Worm (Caenorhabditis elegans) whole organism, mixed stage, embryonic: ENCODE data around the gene F21D5.6.

ENCODE experiments used
- M03D4.4 ChIP-seq: sonication (generic microtip); optimal IDR thresholded peaks from 2 replicates; lab custom pipeline; 2017; ENCODE audit warnings: mild to moderate bottlenecking, missing genetic modification characterization, missing compliant biosample characterization
- bed-3 ChIP-seq: fragments of 200-800 bp; sonication (Bioruptor generic); optimal IDR thresholded peaks from 3 replicates; lab custom pipeline; 2018; ENCODE audit warnings: mild to moderate bottlenecking, missing genetic modification characterization, moderate library complexity, missing compliant biosample characterization
- blmp-1 ChIP-seq: fragments of 150-350 bp; optimal IDR thresholded peaks from 2 replicates; lab custom pipeline; 2014; ENCODE audit warnings: missing biosample characterization, missing genetic modification characterization
- ceh-39 ChIP-seq: fragments of 150-350 bp; optimal IDR thresholded peaks from 2 replicates; lab custom pipeline; 2014; ENCODE audit warnings: missing biosample characterization, missing genetic modification characterization
- ceh-43 ChIP-seq: fragments of 200-800 bp; sonication (Bioruptor generic); optimal IDR thresholded peaks from 2 replicates; lab custom pipeline; 2018; ENCODE audit warnings: mild to moderate bottlenecking, missing genetic modification characterization, moderate library complexity, missing compliant biosample characterization
- ceh-83 ChIP-seq: fragments of 200-800 bp; sonication (Bioruptor generic); optimal IDR thresholded peaks from 2 replicates; lab custom pipeline; 2018; ENCODE audit warnings: mild to moderate bottlenecking, missing genetic modification characterization, missing compliant biosample characterization
- ces-1 ChIP-seq: fragments of 150-350 bp; optimal IDR thresholded peaks from 2 replicates; lab custom pipeline; 2014; ENCODE audit warnings: missing biosample characterization, missing genetic modification reagents, missing genetic modification characterization
- cnd-1 ChIP-seq: fragments of 200-800 bp; sonication (Bioruptor generic); optimal IDR thresholded peaks from 2 replicates; lab custom pipeline; 2018; ENCODE audit warnings: mild to moderate bottlenecking, missing genetic modification characterization, missing compliant biosample characterization
- elt-1 ChIP-seq: sonication (generic microtip); optimal IDR thresholded peaks from 2 replicates; lab custom pipeline; 2017; ENCODE audit warnings: missing genetic modification characterization, mild to moderate bottlenecking, missing compliant biosample characterization, antibody characterized with exemption, moderate library complexity, borderline replicate concordance; ENCODE audit not compliant: insufficient read depth
- elt-3 ChIP-seq: fragments of 150-350 bp; optimal IDR thresholded peaks from 2 replicates; lab custom pipeline; 2014; ENCODE audit warnings: missing biosample characterization, missing genetic modification characterization
- flh-1 ChIP-seq: fragments of 200-800 bp; sonication (Bioruptor generic); optimal IDR thresholded peaks from 2 replicates; lab custom pipeline; 2018; ENCODE audit warnings: mild to moderate bottlenecking, missing genetic modification characterization, moderate library complexity, missing compliant biosample characterization
- ham-2 ChIP-seq: fragments of 200-800 bp; sonication (Bioruptor generic); optimal IDR thresholded peaks from 2 replicates; lab custom pipeline; 2018; ENCODE audit warnings: mild to moderate bottlenecking, missing genetic modification characterization, missing compliant biosample characterization
- hlh-1 ChIP-seq: fragments of 150-350 bp; optimal IDR thresholded peaks from 2 replicates; lab custom pipeline; 2014; ENCODE audit warnings: missing biosample characterization, missing genetic modification reagents, missing genetic modification characterization
- lin-13 ChIP-seq: fragments of 150-350 bp; optimal IDR thresholded peaks from 2 replicates; lab custom pipeline; 2014; ENCODE audit warnings: missing biosample characterization, missing genetic modification characterization
- lin-32 ChIP-seq: fragments of 200-800 bp; sonication (Bioruptor generic); optimal IDR thresholded peaks from 2 replicates; lab custom pipeline; 2018; ENCODE audit warnings: mild to moderate bottlenecking, missing genetic modification characterization, missing compliant biosample characterization
- lsy-2 ChIP-seq: fragments of 150-350 bp; optimal IDR thresholded peaks from 2 replicates; lab custom pipeline; 2014; ENCODE audit warnings: missing biosample characterization, missing genetic modification characterization
- mab-5 ChIP-seq: fragments of 150-350 bp; optimal IDR thresholded peaks from 2 replicates; lab custom pipeline; 2014; ENCODE audit warnings: missing biosample characterization, missing genetic modification characterization
- mep-1 ChIP-seq: fragments of 150-350 bp; optimal IDR thresholded peaks from 2 replicates; lab custom pipeline; 2017; ENCODE audit warnings: missing biosample characterization, missing genetic modification reagents, missing genetic modification characterization, inconsistent platforms
- mls-2 ChIP-seq: sonication (generic microtip); optimal IDR thresholded peaks from 2 replicates; lab custom pipeline; 2016; ENCODE audit warnings: mild to moderate bottlenecking, missing genetic modification characterization, moderate library complexity, missing compliant biosample characterization
- nhr-12 ChIP-seq: fragments of 150-350 bp; optimal IDR thresholded peaks from 2 replicates; lab custom pipeline; 2014; ENCODE audit warnings: missing biosample characterization, missing genetic modification characterization
- nhr-2 ChIP-seq: fragments of 150-350 bp; optimal IDR thresholded peaks from 2 replicates; lab custom pipeline; 2014; ENCODE audit warnings: missing biosample characterization, missing genetic modification characterization
- nhr-237 ChIP-seq: fragments of 150-350 bp; optimal IDR thresholded peaks from 2 replicates; lab custom pipeline; 2014; ENCODE audit warnings: missing biosample characterization, missing genetic modification characterization
- nhr-28 ChIP-seq: fragments of 150-350 bp; optimal IDR thresholded peaks from 2 replicates; lab custom pipeline; 2014; ENCODE audit warnings: missing biosample characterization, missing genetic modification characterization
- nhr-76 ChIP-seq: sonication (generic microtip); optimal IDR thresholded peaks from 2 replicates; lab custom pipeline; 2017; ENCODE audit warnings: missing biosample characterization, missing genetic modification characterization
- pha-4 ChIP-seq: fragments of 150-350 bp; optimal IDR thresholded peaks from 2 replicates; lab custom pipeline; 2018; ENCODE audit warnings: missing biosample characterization, missing genetic modification reagents, missing genetic modification characterization
- sem-2 ChIP-seq: fragments of 200-800 bp; sonication (Bioruptor generic); optimal IDR thresholded peaks from 2 replicates; lab custom pipeline; 2018; ENCODE audit warnings: mild to moderate bottlenecking, missing genetic modification characterization, missing compliant biosample characterization
- snpc-4 ChIP-seq: fragments of 150-350 bp; optimal IDR thresholded peaks from 2 replicates; lab custom pipeline; 2014; ENCODE audit warnings: missing biosample characterization, missing genetic modification characterization
- sptf-1 ChIP-seq: sonication (generic microtip); optimal IDR thresholded peaks from 2 replicates; lab custom pipeline; 2017; ENCODE audit warnings: mild to moderate bottlenecking, missing genetic modification characterization, moderate library complexity, missing compliant biosample characterization
- tbx-8 ChIP-seq: fragments of 200-800 bp; sonication (Bioruptor generic); optimal IDR thresholded peaks from 2 replicates; lab custom pipeline; 2018; ENCODE audit warnings: mild to moderate bottlenecking, missing genetic modification characterization, moderate library complexity, missing compliant biosample characterization
- unc-120 ChIP-seq: sonication (generic microtip); optimal IDR thresholded peaks from 2 replicates; lab custom pipeline; 2017; ENCODE audit warnings: missing genetic modification characterization, missing compliant biosample characterization; ENCODE audit not compliant: poor library complexity, severe bottlenecking
- unc-39 ChIP-seq: fragments of 150-350 bp; optimal IDR thresholded peaks from 2 replicates; lab custom pipeline; 2014; ENCODE audit warnings: missing biosample characterization, missing genetic modification characterization
- unc-62 ChIP-seq: fragments of 150-350 bp; optimal IDR thresholded peaks from 2 replicates; lab custom pipeline; 2014; ENCODE audit warnings: missing biosample characterization, missing genetic modification reagents, missing genetic modification characterization
- zip-8 ChIP-seq: fragments of 150-350 bp; optimal IDR thresholded peaks from 2 replicates; lab custom pipeline; 2014; ENCODE audit warnings: missing biosample characterization, missing genetic modification characterization

Gene F21D5.6

DNA sequence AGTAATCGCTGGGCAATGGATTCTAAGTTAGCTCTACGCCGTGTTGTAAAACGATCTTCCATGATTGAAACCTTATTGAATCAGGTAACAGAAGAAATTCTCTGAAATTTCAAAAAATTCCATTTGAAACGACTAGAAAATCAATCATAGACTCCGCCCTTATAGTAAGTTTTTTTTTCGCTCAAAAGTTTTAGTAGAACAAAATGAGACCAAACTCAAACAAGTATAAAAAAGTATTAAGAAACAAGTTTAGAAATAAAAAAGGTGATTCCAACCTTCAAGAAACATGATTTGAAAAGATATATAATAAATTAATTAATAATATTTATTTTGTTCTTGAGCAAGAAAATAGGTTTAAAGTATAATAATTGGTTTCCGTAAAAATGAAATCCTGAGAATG is 36.9 kb upstream of the F21D5.6 start, which contains the start of gene C33D9.6:
TSS of gene C33D9.6 (minus strand) at position 101 of the 400 bp plus-strand sequence.
- TF ChIP-seq lsy-2 (tag; lab: Kevin White, UChicago) (no peak), elt-1 (tag; lab: Kevin White, UChicago) (no peak), pha-4 (tag; lab: Kevin White, UChicago) (no peak), sem-2 (GFP tag; lab: Kevin White, UChicago) (no peak), M03D4.4 (no peak)

DNA sequence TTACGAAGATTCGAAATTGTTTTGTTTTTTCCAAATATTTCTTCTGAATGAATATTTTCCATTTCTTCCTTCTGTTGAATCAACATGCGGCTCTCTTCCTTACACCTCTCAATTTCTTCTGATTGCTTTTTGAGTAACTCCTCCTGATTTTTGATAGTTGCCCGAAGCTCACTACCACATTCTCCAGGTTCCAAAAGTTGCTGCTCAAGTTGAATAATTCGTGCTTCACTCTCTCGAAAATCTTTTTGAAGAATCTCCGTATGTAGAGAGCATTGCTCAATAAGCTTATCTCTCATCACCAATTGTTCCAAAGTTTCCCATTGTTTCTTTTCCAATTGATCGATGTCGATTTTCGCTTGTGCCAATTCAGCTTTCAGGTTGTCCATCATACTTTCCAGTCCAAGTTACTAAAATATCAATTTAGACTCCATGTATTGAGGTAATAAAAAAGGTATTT is 31.6 kb upstream of the F21D5.6 start, which contains the start of gene F20C5.6:
TSS of gene F20C5.6 (minus strand) at position 407 of the 457 bp plus-strand sequence.
- TF ChIP-seq ceh-43 (no peak), unc-120 (tag; lab: Kevin White, UChicago) (no peak), zip-8 (tag; lab: Kevin White, UChicago) (no peak), unc-62 (no peak), ham-2 (GFP tag; lab: Kevin White, UChicago) (no peak), hlh-1 (tag; lab: Kevin White, UChicago) (no peak), unc-39 (no peak), mep-1 (tag; lab: Kevin White, UChicago) (no peak), sptf-1 (tag; lab: Kevin White, UChicago) (no peak), ceh-39 (no peak)

DNA sequence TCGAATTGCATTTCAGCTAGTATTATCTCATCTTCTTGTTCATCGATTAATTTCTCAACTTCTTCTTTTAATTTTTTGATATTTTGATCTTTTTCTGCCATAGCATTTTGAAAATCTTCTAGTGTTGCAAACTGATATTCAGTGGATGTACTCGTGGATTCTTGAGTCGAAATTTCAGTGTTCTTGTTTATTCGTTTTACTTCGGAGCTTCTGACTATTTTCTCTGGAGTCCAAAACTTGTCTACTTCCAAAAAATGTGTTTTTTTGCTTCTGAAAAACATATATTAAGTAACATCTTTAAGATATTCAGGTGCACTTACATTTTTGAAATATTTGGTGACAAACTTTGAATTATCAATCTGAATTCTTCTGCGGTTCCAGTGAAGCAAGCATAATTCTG is 28.4 kb upstream of the F21D5.6 start, which contains the start of gene F20C5.5:
TSS of gene F20C5.5 (minus strand) at position 101 of the 400 bp plus-strand sequence.
- TF ChIP-seq unc-62 (no peak), zip-8 (tag; lab: Kevin White, UChicago) (no peak), ceh-83 (GFP tag; lab: Kevin White, UChicago) (no peak), snpc-4 (tag; lab: Kevin White, UChicago) (no peak), sem-2 (GFP tag; lab: Kevin White, UChicago) (no peak), sptf-1 (tag; lab: Kevin White, UChicago) (no peak), tbx-8 (GFP tag; lab: Kevin White, UChicago) (no peak), mep-1 (tag; lab: Kevin White, UChicago) (no peak), ceh-43 (no peak), pha-4 (tag; lab: Kevin White, UChicago) (no peak), nhr-2 (tag; lab: Kevin White, UChicago) (no peak), elt-3 (tag; lab: Kevin White, UChicago) (no peak), ham-2 (GFP tag; lab: Kevin White, UChicago) (no peak), nhr-12 (tag; lab: Kevin White, UChicago) (no peak)

DNA sequence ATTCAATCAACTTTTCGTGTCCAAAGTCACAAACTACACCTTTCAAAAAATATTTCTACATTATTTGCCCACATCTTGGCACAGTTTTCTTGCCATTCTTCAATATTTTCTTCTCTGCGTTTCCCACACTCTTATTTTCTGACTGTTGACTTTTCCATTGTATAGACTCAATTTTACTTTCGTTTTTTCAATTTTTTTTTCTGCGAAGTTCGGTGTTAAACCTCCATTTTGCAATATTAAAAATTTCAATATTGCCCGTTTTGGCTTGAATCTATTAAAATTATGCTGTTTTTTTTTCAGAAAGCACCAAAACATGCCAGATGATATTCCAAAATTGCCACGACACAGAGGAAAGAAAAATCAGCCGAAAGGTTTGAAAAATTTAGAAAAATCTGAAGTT is 23.4 kb upstream of the F21D5.6 start, which contains the start of gene cdc-50.B:
TSS of gene cdc-50.B (plus strand) at position 301 of the 400 bp plus-strand sequence.
- TF ChIP-seq mls-2 (tag; lab: Kevin White, UChicago) (no peak), flh-1 (GFP tag; lab: Kevin White, UChicago) (no peak), ham-2 (GFP tag; lab: Kevin White, UChicago) (no peak), blmp-1 (tag; lab: Kevin White, UChicago) (no peak), pha-4 (tag; lab: Kevin White, UChicago) (no peak), hlh-1 (tag; lab: Kevin White, UChicago) (no peak), ceh-43 (no peak), unc-39 (no peak), elt-1 (tag; lab: Kevin White, UChicago) (no peak), nhr-76 (no peak), lin-32 (no peak), unc-120 (tag; lab: Kevin White, UChicago) (no peak)

DNA sequence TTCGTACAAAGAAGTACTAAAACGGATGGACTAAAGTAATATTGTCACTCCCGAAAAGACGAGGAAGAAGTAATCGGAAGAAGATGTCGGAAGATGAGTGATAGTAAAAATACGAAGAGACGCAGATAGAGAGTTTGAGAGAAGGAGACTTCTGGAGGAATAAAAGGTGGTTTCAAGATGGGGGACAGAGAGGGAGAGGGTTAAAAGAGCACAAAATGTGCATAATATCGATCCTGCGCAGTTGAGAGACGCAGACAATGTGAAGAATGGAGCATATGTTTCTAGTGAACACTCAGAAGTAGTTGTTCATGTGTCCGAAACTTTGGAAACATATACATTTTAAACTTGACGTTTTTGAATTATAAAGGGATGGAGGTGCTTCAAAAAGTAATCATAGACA is 21.3 kb upstream of the F21D5.6 start:
- TF ChIP-seq tbx-8 (GFP tag; lab: Kevin White, UChicago), result no peak
- no peak for TF ChIP-seq bed-3 (GFP tag; lab: Kevin White, UChicago)
- no peak for TF ChIP-seq lin-32
- peak; percentile 39 for TF ChIP-seq mep-1 (tag; lab: Kevin White, UChicago)
- TF ChIP-seq mls-2 (tag; lab: Kevin White, UChicago), result no peak
- TF ChIP-seq nhr-28 (tag; lab: Kevin White, UChicago), result no peak
- no peak for TF ChIP-seq ham-2 (GFP tag; lab: Kevin White, UChicago)
- peak; percentile 32 for TF ChIP-seq lsy-2 (tag; lab: Kevin White, UChicago)
- TF ChIP-seq lin-13, result no peak
- TF ChIP-seq ces-1 (GFP tag; lab: Kevin White, UChicago), result peak; percentile 94
- no peak for TF ChIP-seq nhr-12 (tag; lab: Kevin White, UChicago)
- no peak for TF ChIP-seq pha-4 (tag; lab: Kevin White, UChicago)
- TF ChIP-seq unc-39, result no peak
- peak; percentile 61 for TF ChIP-seq unc-62
- no peak for TF ChIP-seq M03D4.4
- no peak for TF ChIP-seq cnd-1
- no peak for TF ChIP-seq nhr-2 (tag; lab: Kevin White, UChicago)
- peak; percentile 56 for TF ChIP-seq unc-120 (tag; lab: Kevin White, UChicago)
- TF ChIP-seq ceh-39, result peak; percentile 72
- TF ChIP-seq mab-5, result no peak
- TF ChIP-seq hlh-1 (tag; lab: Kevin White, UChicago), result peak; percentile 88
- TF ChIP-seq nhr-237, result no peak
- TF ChIP-seq elt-3 (tag; lab: Kevin White, UChicago), result no peak
- TF ChIP-seq zip-8 (tag; lab: Kevin White, UChicago), result no peak
